Worm (Caenorhabditis elegans): Measurements from ENCODE around the gene clc-7.

DNA sequence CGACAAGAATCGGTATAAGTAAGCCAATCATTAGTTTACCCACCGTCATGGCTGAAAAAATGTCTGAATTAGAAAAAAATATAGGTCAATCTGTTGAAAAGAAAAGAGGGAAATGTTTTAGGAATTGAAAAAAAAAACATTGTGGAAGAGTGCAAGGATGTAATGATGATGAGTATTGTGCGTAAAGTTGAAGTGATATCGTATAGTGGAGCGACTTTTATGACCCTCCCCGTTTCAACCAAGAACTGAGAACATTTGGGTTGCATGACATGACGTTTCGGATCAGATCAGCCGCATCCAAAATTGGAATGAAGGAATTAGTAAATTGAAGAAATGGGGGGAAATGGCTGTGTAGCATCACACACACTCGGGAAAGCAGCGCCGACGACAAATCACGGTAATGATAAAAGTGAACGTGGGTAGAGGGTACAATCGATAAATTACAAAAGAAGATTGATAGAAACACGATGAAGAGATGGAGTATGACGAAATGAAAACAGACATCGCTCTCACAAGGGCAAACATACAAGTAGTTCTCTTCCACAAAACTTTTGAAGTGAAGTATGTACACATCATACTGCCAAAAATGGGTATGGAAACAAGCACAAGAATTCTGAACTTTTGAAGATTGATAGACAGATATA, 49.0 kb downstream of the clc-7 start, which contains the start of gene apl-1:
- TF ChIP-seq pha-4 (tag; optimal IDR thresholded peaks at IDR 0.05) (no peak), nhr-12 (tag; optimal IDR thresholded peaks at IDR 0.05) (no peak), snpc-4 (tag; optimal IDR thresholded peaks at IDR 0.05) (no peak), unc-62 (GFP tag; optimal IDR thresholded peaks at IDR 0.05) (no peak), mls-2 (tag; optimal IDR thresholded peaks at IDR 0.05) (no peak)

All from whole organism, mixed stage, embryonic.